Worm (Caenorhabditis elegans) whole organism, L3 larva: ENCODE measurements around the gene mdf-1.

Experiments
- lin-39 ChIP-seq: fragments of 150-350 bp; optimal IDR thresholded peaks from 2 replicates; lab custom pipeline; 2018; ENCODE audit warnings: missing biosample characterization, missing genetic modification reagents, missing genetic modification characterization
- nhr-11 ChIP-seq: fragments of 150-350 bp; optimal IDR thresholded peaks from 2 replicates; lab custom pipeline; 2014; ENCODE audit warnings: missing biosample characterization, missing genetic modification characterization
- nhr-76 ChIP-seq: fragments of 150-350 bp; sonication (generic microtip); optimal IDR thresholded peaks from 5 replicates; lab custom pipeline; 2014; ENCODE audit warnings: missing biosample characterization, missing genetic modification characterization
- sea-2 ChIP-seq: fragments of 150-350 bp; sonication (generic microtip); optimal IDR thresholded peaks from 4 replicates; lab custom pipeline; 2014; ENCODE audit warnings: missing biosample characterization, missing genetic modification reagents, missing genetic modification characterization

DNA sequence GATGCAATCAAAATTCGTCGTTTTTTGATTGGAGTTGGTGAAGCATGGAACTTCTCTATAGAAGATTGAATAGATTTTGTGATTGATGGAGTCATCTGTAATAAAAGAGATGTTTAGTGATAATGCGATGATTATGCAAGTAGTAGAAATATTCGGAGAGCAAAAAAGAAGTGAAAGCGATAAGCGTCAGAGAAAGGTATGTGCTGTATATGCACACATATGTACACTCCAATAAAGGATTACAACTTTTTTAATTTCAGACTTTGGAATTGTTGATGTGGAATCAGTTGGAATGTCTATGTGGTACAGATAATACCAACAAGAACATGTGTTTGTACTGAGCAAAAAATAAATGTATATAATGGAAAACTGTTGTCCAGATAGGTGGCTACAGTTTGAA is 26.2 kb upstream of the mdf-1 start, which contains the start of gene F25B3.5:
- TF ChIP-seq nhr-11 (tag; lab: Kevin White, UChicago) (no peak), sea-2 (GFP tag; lab: Kevin White, UChicago) (no peak), nhr-76 (tag; lab: Kevin White, UChicago) (no peak), lin-39 (tag; lab: Kevin White, UChicago) (no peak)
